Fruit fly (Drosophila melanogaster) whole organism, embryonic: ENCODE results near the gene Appl.

Experiments
- Atf-2 ChIP-seq: fragments of 200-800 bp; sonication (Bioruptor generic); optimal IDR thresholded peaks from 2 replicates; lab custom pipeline; 2016; ENCODE audit warnings: missing biosample characterization, missing genetic modification characterization
- BEAF-32 ChIP-seq: fragments of 200-800 bp; sonication (Bioruptor generic); optimal IDR thresholded peaks from 3 replicates; lab custom pipeline; 2017; ENCODE audit warnings: missing biosample characterization, missing genetic modification characterization, mild to moderate bottlenecking, moderate library complexity, missing genetic modification reagents
- CG10267 ChIP-seq: fragments of 200-800 bp; sonication (Bioruptor generic); optimal IDR thresholded peaks from 2 replicates; lab custom pipeline; 2018; ENCODE audit warnings: missing biosample characterization, mild to moderate bottlenecking, missing genetic modification characterization, moderate library complexity
- CG15011 ChIP-seq: fragments of 200-800 bp; sonication (Bioruptor generic); optimal IDR thresholded peaks from 3 replicates; lab custom pipeline; 2018; ENCODE audit warnings: missing biosample characterization, mild to moderate bottlenecking, missing genetic modification characterization
- CG17186 ChIP-seq: fragments of 200-800 bp; sonication (Bioruptor generic); optimal IDR thresholded peaks from 3 replicates; lab custom pipeline; 2017; ENCODE audit warnings: missing biosample characterization, missing genetic modification reagents, missing genetic modification characterization
- CG17361 ChIP-seq: fragments of 200-800 bp; sonication (Bioruptor generic); IDR thresholded peaks from 3 replicates; pipeline ENCODE4 v1.3.6; 2022; ENCODE audit warnings: missing biosample characterization, missing genetic modification characterization
- CG17802 ChIP-seq: fragments of 200-800 bp; sonication (Bioruptor generic); optimal IDR thresholded peaks from 2 replicates; lab custom pipeline; 2018; ENCODE audit warnings: missing biosample characterization, mild to moderate bottlenecking, missing genetic modification characterization, moderate library complexity
- CG32532 ChIP-seq: fragments of 200-800 bp; sonication (Bioruptor generic); IDR thresholded peaks from 2 replicates; pipeline ENCODE4 v1.3.6; 2022; ENCODE audit warnings: missing biosample characterization, missing genetic modification characterization
- CG8290 ChIP-seq, 3 experiments: fragments of 200-800 bp; sonication (Bioruptor generic); optimal IDR thresholded peaks; 2 replicates each; lab custom pipeline; 2016 to 2019; ENCODE audit warnings: missing biosample characterization in 3 of 3, missing genetic modification characterization in 3 of 3, mild to moderate bottlenecking in 2 of 3, moderate library complexity in 1 of 3
- CG8359 ChIP-seq: fragments of 200-800 bp; sonication (Bioruptor generic); optimal IDR thresholded peaks from 2 replicates; lab custom pipeline; 2017; ENCODE audit warnings: missing biosample characterization, mild to moderate bottlenecking, missing genetic modification characterization, borderline replicate concordance
- CG9797 ChIP-seq: fragments of 200-800 bp; sonication (Bioruptor generic); optimal IDR thresholded peaks from 3 replicates; lab custom pipeline; 2018; ENCODE audit warnings: missing biosample characterization, mild to moderate bottlenecking, missing genetic modification characterization
- D19A ChIP-seq: fragments of 200-800 bp; optimal IDR thresholded peaks from 3 replicates; lab custom pipeline; 2019; ENCODE audit warnings: missing biosample characterization, mild to moderate bottlenecking, missing genetic modification characterization, moderate library complexity
- Dll ChIP-seq: fragments of 200-800 bp; sonication (Bioruptor generic); IDR thresholded peaks from 4 replicates; pipeline ENCODE4 v1.3.6; 2022; ENCODE audit warnings: missing biosample characterization, missing genetic modification characterization; ENCODE audit not compliant: partially characterized antibody
- Dp ChIP-seq: fragments of 200-800 bp; sonication (Bioruptor generic); optimal IDR thresholded peaks from 2 replicates; lab custom pipeline; 2018; ENCODE audit warnings: missing biosample characterization, mild to moderate bottlenecking, missing genetic modification characterization, moderate library complexity
- Drgx ChIP-seq: fragments of 200-800 bp; sonication (Bioruptor generic); IDR thresholded peaks from 2 replicates; pipeline ENCODE4 v1.3.6; 2022; ENCODE audit warnings: missing biosample characterization, missing genetic modification characterization
- Elba2 ChIP-seq: fragments of 200-800 bp; sonication (Bioruptor generic); optimal IDR thresholded peaks from 3 replicates; lab custom pipeline; 2016; ENCODE audit warnings: missing biosample characterization, missing genetic modification characterization
- H2.0 ChIP-seq: fragments of 200-800 bp; sonication (Bioruptor generic); IDR thresholded peaks from 2 replicates; pipeline ENCODE4 v1.3.6; 2022; ENCODE audit warnings: missing biosample characterization, missing genetic modification characterization
- HmgZ ChIP-seq: fragments of 200-800 bp; sonication (Bioruptor generic); optimal IDR thresholded peaks from 2 replicates; lab custom pipeline; 2018; ENCODE audit warnings: missing biosample characterization, mild to moderate bottlenecking, missing genetic modification characterization
- Lhr ChIP-seq: fragments of 200-800 bp; sonication (Bioruptor generic); optimal IDR thresholded peaks from 3 replicates; lab custom pipeline; 2017; ENCODE audit warnings: mild to moderate bottlenecking, missing biosample characterization, missing genetic modification reagents, missing genetic modification characterization
- Myb ChIP-seq: fragments of 200-800 bp; sonication (Bioruptor generic); optimal IDR thresholded peaks from 2 replicates; lab custom pipeline; 2016; ENCODE audit warnings: missing biosample characterization, missing genetic modification characterization
- Pdp1 ChIP-seq, 2 experiments: fragments of 200-800 bp; sonication (Bioruptor generic); optimal IDR thresholded peaks; 3 replicates each; lab custom pipeline; 2016; ENCODE audit warnings: missing biosample characterization in 2 of 2, missing genetic modification characterization in 2 of 2, mild to moderate bottlenecking in 1 of 2, moderate library complexity in 1 of 2
- Ptx1 ChIP-seq: fragments of 200-800 bp; sonication (Bioruptor generic); IDR thresholded peaks from 2 replicates; pipeline ENCODE4 v1.3.6; 2022; ENCODE audit warnings: missing biosample characterization, missing genetic modification characterization
- Side ChIP-seq: fragments of 200-800 bp; sonication (Bioruptor generic); optimal IDR thresholded peaks from 2 replicates; lab custom pipeline; 2016; ENCODE audit warnings: missing biosample characterization, missing genetic modification characterization
- Sin3A ChIP-seq: fragments of >200 bp; optimal IDR thresholded peaks from 2 replicates; lab custom pipeline; 2018
- Vsx1 ChIP-seq: fragments of 200-800 bp; sonication (Bioruptor generic); optimal IDR thresholded peaks from 2 replicates; lab custom pipeline; 2017; ENCODE audit warnings: missing biosample characterization, mild to moderate bottlenecking, missing genetic modification characterization, missing genetic modification reagents
- ac ChIP-seq: fragments of 200-800 bp; sonication (Bioruptor generic); optimal IDR thresholded peaks from 3 replicates; lab custom pipeline; 2017; ENCODE audit warnings: missing biosample characterization, mild to moderate bottlenecking, missing genetic modification characterization
- bbx ChIP-seq: fragments of 200-800 bp; sonication (Bioruptor generic); IDR thresholded peaks from 2 replicates; pipeline ENCODE4 v1.3.6; 2022; ENCODE audit warnings: missing biosample characterization, missing genetic modification characterization; ENCODE audit not compliant: partially characterized antibody
- chinmo ChIP-seq: fragments of 200-800 bp; sonication (Bioruptor generic); IDR thresholded peaks from 4 replicates; pipeline ENCODE4 v1.3.6; 2022; ENCODE audit warnings: missing biosample characterization, missing genetic modification characterization; ENCODE audit not compliant: partially characterized antibody
- ci ChIP-seq: fragments of 200-800 bp; sonication (Bioruptor generic); IDR thresholded peaks from 3 replicates; pipeline ENCODE4 v1.3.6; 2022; ENCODE audit warnings: missing biosample characterization, missing genetic modification characterization
- corto ChIP-seq: fragments of 200-800 bp; sonication (Bioruptor generic); optimal IDR thresholded peaks from 2 replicates; lab custom pipeline; 2016; ENCODE audit warnings: missing biosample characterization, mild to moderate bottlenecking, missing genetic modification characterization, moderate library complexity
- dmrt99B ChIP-seq: fragments of 200-800 bp; sonication (Bioruptor generic); optimal IDR thresholded peaks from 2 replicates; lab custom pipeline; 2018; ENCODE audit warnings: missing biosample characterization, mild to moderate bottlenecking, missing genetic modification characterization, moderate library complexity
- en ChIP-seq: fragments of 200-800 bp; sonication (Bioruptor generic); optimal IDR thresholded peaks from 2 replicates; lab custom pipeline; 2016; ENCODE audit warnings: missing biosample characterization, missing genetic modification characterization
- fd3F ChIP-seq: fragments of 200-800 bp; sonication (Bioruptor generic); optimal IDR thresholded peaks from 2 replicates; lab custom pipeline; 2018; ENCODE audit warnings: missing biosample characterization, mild to moderate bottlenecking, missing genetic modification characterization, moderate library complexity
- ftz-f1 ChIP-seq: fragments of 200-800 bp; sonication (Bioruptor generic); optimal IDR thresholded peaks from 2 replicates; lab custom pipeline; 2016; ENCODE audit warnings: missing biosample characterization, missing genetic modification characterization
- grn ChIP-seq: fragments of 200-800 bp; sonication (Bioruptor generic); optimal IDR thresholded peaks from 3 replicates; lab custom pipeline; 2017; ENCODE audit warnings: missing biosample characterization, missing genetic modification characterization
- gro ChIP-seq: fragments of 200-800 bp; sonication (Bioruptor generic); optimal IDR thresholded peaks from 2 replicates; lab custom pipeline; 2016; ENCODE audit warnings: missing biosample characterization, missing genetic modification characterization
- gt ChIP-seq: fragments of 200-800 bp; sonication (Bioruptor generic); IDR thresholded peaks from 2 replicates; pipeline ENCODE4 v1.3.6; 2022; ENCODE audit warnings: missing biosample characterization, missing genetic modification characterization
- ham ChIP-seq: fragments of 200-800 bp; sonication (Bioruptor generic); IDR thresholded peaks from 2 replicates; pipeline ENCODE4 v1.3.6; 2022; ENCODE audit warnings: missing biosample characterization, missing genetic modification characterization
- jigr1 ChIP-seq: fragments of 200-800 bp; sonication (Bioruptor generic); IDR thresholded peaks from 3 replicates; pipeline ENCODE4 v1.3.6; 2022; ENCODE audit warnings: missing biosample characterization, missing genetic modification characterization
- ken ChIP-seq: fragments of 200-800 bp; sonication (Bioruptor generic); IDR thresholded peaks from 3 replicates; pipeline ENCODE4 v1.3.6; 2022; ENCODE audit warnings: missing biosample characterization, missing genetic modification characterization
- klu ChIP-seq: fragments of 200-800 bp; sonication (Bioruptor generic); IDR thresholded peaks from 2 replicates; pipeline ENCODE4 v1.3.6; 2022; ENCODE audit warnings: missing biosample characterization, missing genetic modification characterization
- nom ChIP-seq: fragments of 200-800 bp; sonication (Bioruptor generic); optimal IDR thresholded peaks from 2 replicates; lab custom pipeline; 2017; ENCODE audit warnings: missing biosample characterization, missing genetic modification characterization, mild to moderate bottlenecking, moderate library complexity, missing genetic modification reagents
- phol ChIP-seq: fragments of 200-800 bp; sonication (Bioruptor generic); optimal IDR thresholded peaks from 3 replicates; lab custom pipeline; 2018; ENCODE audit warnings: missing biosample characterization, mild to moderate bottlenecking, missing genetic modification characterization, moderate library complexity
- repo ChIP-seq: fragments of 200-800 bp; sonication (Bioruptor generic); optimal IDR thresholded peaks from 2 replicates; lab custom pipeline; 2016; ENCODE audit warnings: missing biosample characterization, missing genetic modification characterization
- ro ChIP-seq: fragments of 200-800 bp; sonication (Bioruptor generic); IDR thresholded peaks from 2 replicates; pipeline ENCODE4 v1.3.6; 2022; ENCODE audit warnings: missing biosample characterization, missing genetic modification characterization
- sc ChIP-seq, 3 experiments: fragments of >200 bp in 2 of 3; fragments of 200-800 bp in 1 of 3; sonication (Bioruptor generic) in 1 of 3; optimal IDR thresholded peaks; 2 replicates in 2 of 3; 3 replicates in 1 of 3; lab custom pipeline; 2017; ENCODE audit warnings: mild to moderate bottlenecking in 1 of 3, missing biosample characterization in 1 of 3, missing genetic modification characterization in 1 of 3, missing genetic modification reagents in 1 of 3
- sens ChIP-seq: fragments of 200-800 bp; sonication (Bioruptor generic); peaks from one replicate; lab custom pipeline; 2016; ENCODE audit warnings: missing biosample characterization, missing genetic modification characterization
- stwl ChIP-seq: fragments of 200-800 bp; sonication (Bioruptor generic); optimal IDR thresholded peaks from 3 replicates; lab custom pipeline; 2018; ENCODE audit warnings: missing biosample characterization, mild to moderate bottlenecking, missing genetic modification characterization, moderate library complexity
- tin ChIP-seq: fragments of 200-800 bp; sonication (Bioruptor generic); optimal IDR thresholded peaks from 3 replicates; lab custom pipeline; 2016; ENCODE audit warnings: missing biosample characterization, missing genetic modification characterization
- toy ChIP-seq: fragments of 200-800 bp; sonication (Bioruptor generic); IDR thresholded peaks from 2 replicates; pipeline ENCODE4 v1.3.6; 2022; ENCODE audit warnings: missing biosample characterization, missing genetic modification characterization

Appl gene

DNA sequence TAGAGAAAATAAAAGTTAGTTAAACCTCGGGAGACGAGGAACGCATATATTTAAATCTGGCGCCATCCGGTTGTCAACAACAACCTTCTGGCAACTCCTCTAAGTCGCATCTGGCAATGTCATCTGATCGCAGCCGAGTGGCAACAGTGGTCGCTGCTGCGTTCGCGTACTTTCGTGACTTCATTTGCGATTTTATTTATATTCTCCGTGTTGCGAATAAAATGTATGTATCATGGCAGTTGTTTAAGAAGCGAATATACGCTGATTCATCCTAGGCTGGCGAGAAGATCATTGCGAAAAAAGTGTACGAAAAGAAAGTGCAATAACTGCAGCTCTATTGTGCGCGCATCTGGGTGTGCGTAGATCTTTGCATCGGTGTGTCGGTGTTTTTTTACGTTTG, 34.0 kb upstream of the Appl start, which contains the start of gene svr (continued):
- TF ChIP-seq H2.0 (GFP tag; lab: Robert Waterston, UW) (no peak), Side (GFP tag; lab: Kevin White, UChicago) (no peak), repo (no peak), sc (optimal IDR thresholded peaks at IDR 0.05; lab: Kevin White, UChicago) (no peak), sc (GFP tag; optimal IDR thresholded peaks at IDR 0.05; lab: Kevin White, UChicago) (no peak), phol (tag; lab: Kevin White, UChicago) (peak; percentile 17), tin (no peak), Pdp1 (GFP tag; optimal IDR thresholded peaks at IDR 0.05; lab: Kevin White, UChicago) (no peak), fd3F (no peak), Myb (GFP tag; lab: Kevin White, UChicago) (peak; percentile 19), gt (GFP tag; lab: Robert Waterston, UW) (no peak), Elba2 (GFP tag; lab: Kevin White, UChicago) (no peak), CG9797 (GFP tag; lab: Kevin White, UChicago) (peak; percentile 38), Sin3A (lab: Kevin White, UChicago) (peak; percentile 23), ro (GFP tag; lab: Robert Waterston, UW) (no peak), gro (no peak), dmrt99B (tag; lab: Kevin White, UChicago) (no peak), Dp (peak; percentile 91), CG10267 (peak; percentile 37), BEAF-32 (GFP tag; lab: Kevin White, UChicago) (peak; percentile 59), corto (GFP tag; lab: Kevin White, UChicago) (no peak), ken (GFP tag; lab: Robert Waterston, UW) (no peak), nom (GFP tag; lab: Kevin White, UChicago) (peak; percentile 21), ac (GFP tag; lab: Kevin White, UChicago) (no peak), bbx (GFP tag; lab: Robert Waterston, UW) (peak; percentile 58), ftz-f1 (GFP tag; lab: Kevin White, UChicago) (no peak), Ptx1 (GFP tag; lab: Robert Waterston, UW) (no peak), Lhr (peak; percentile 37), ci (no peak), CG15011 (no peak), CG8290 (GFP tag; optimal IDR thresholded peaks at IDR 0.05; lab: Kevin White, UChicago) (no peak), CG8290 (tag; optimal IDR thresholded peaks at IDR 0.05; lab: Kevin White, UChicago) (peak in 1 of 2 experiments; percentile 37), toy (GFP tag; lab: Robert Waterston, UW) (no peak), Drgx (GFP tag; lab: Robert Waterston, UW) (no peak), D19A (no peak), chinmo (peak; percentile 80; the same call in 1 of the 4 replicates), CG32532 (GFP tag; lab: Robert Waterston, UW) (no peak), CG17186 (GFP tag; lab: Kevin White, UChicago) (peak; percentile 84), en (GFP tag; lab: Kevin White, UChicago) (no peak), sens (GFP tag; lab: Kevin White, UChicago) (peak; percentile 83), Atf-2 (GFP tag; lab: Kevin White, UChicago) (no peak), ham (GFP tag; lab: Robert Waterston, UW) (no peak), CG17361 (no peak), CG17802 (no peak), klu (GFP tag; lab: Robert Waterston, UW) (no peak), stwl (peak; percentile 18), jigr1 (GFP tag; lab: Robert Waterston, UW) (no peak), CG8359 (no peak), Vsx1 (GFP tag; lab: Kevin White, UChicago) (no peak), Dll (GFP tag; lab: Robert Waterston, UW) (0 out of 4 replicates have a peak, but pooled peaks have one; percentile 34), HmgZ (tag; lab: Kevin White, UChicago) (peak; percentile 47), grn (no peak)
